Worm (Caenorhabditis elegans) whole organism, young adult: Measurements from ENCODE around the gene pptr-2.

ENCODE experiments used
- B0261.1 ChIP-seq: sonication (generic microtip); optimal IDR thresholded peaks from 2 replicates; lab custom pipeline; 2016; ENCODE audit warnings: mild to moderate bottlenecking, missing genetic modification characterization, moderate library complexity, missing compliant biosample characterization
- D2030.7 ChIP-seq: fragments of 200-800 bp; sonication (Bioruptor generic); IDR thresholded peaks from 2 replicates; pipeline ENCODE4 v1.3.6; 2022; ENCODE audit warnings: missing genetic modification reagents, missing genetic modification characterization, missing compliant biosample characterization
- F22D6.2 ChIP-seq: sonication (generic microtip); optimal IDR thresholded peaks from 2 replicates; lab custom pipeline; 2016; ENCODE audit warnings: mild to moderate bottlenecking, missing genetic modification characterization, missing compliant biosample characterization
- F23B12.7 ChIP-seq: sonication (generic microtip); optimal IDR thresholded peaks from 2 replicates; lab custom pipeline; 2017; ENCODE audit warnings: missing genetic modification characterization, mild to moderate bottlenecking, missing compliant biosample characterization, antibody characterized with exemption, moderate library complexity; ENCODE audit not compliant: insufficient read depth
- F39B2.1 ChIP-seq: fragments of 200-800 bp; sonication (Bioruptor generic); IDR thresholded peaks from 2 replicates; pipeline ENCODE4 v1.3.6; 2022; ENCODE audit warnings: missing genetic modification reagents, missing genetic modification characterization, missing compliant biosample characterization
- F57A8.1 ChIP-seq: fragments of 200-800 bp; sonication (Bioruptor generic); optimal IDR thresholded peaks from 2 replicates; lab custom pipeline; 2018; ENCODE audit warnings: mild to moderate bottlenecking, missing genetic modification characterization, moderate library complexity, missing compliant biosample characterization
- F57C9.4 ChIP-seq: sonication (generic microtip); optimal IDR thresholded peaks from 2 replicates; lab custom pipeline; 2017; ENCODE audit warnings: mild to moderate bottlenecking, missing genetic modification characterization, missing compliant biosample characterization
- K11D2.4 ChIP-seq: fragments of 200-800 bp; sonication (Bioruptor generic); IDR thresholded peaks from 2 replicates; pipeline ENCODE4 v1.3.6; 2022; ENCODE audit warnings: missing genetic modification reagents, missing genetic modification characterization, missing compliant biosample characterization
- K12H6.12 ChIP-seq: fragments of 200-800 bp; sonication (Bioruptor generic); optimal IDR thresholded peaks from 2 replicates; lab custom pipeline; 2018; ENCODE audit warnings: mild to moderate bottlenecking, missing genetic modification characterization, missing compliant biosample characterization
- T07F8.4 ChIP-seq: sonication (generic microtip); optimal IDR thresholded peaks from 2 replicates; lab custom pipeline; 2016; ENCODE audit warnings: mild to moderate bottlenecking, missing genetic modification characterization, moderate library complexity, missing compliant biosample characterization
- T26A5.8 ChIP-seq: sonication (generic microtip); optimal IDR thresholded peaks from 2 replicates; lab custom pipeline; 2016; ENCODE audit warnings: missing genetic modification characterization, missing compliant biosample characterization
- Y53G8AR.9 ChIP-seq: fragments of 200-800 bp; sonication (Bioruptor generic); conservative IDR thresholded peaks from 2 replicates; pipeline ENCODE4 v1.3.6; 2022; ENCODE audit warnings: missing genetic modification reagents, missing genetic modification characterization, missing compliant biosample characterization
- Y56A3A.18 ChIP-seq: fragments of 200-800 bp; sonication (Bioruptor generic); IDR thresholded peaks from 2 replicates; pipeline ENCODE4 v1.3.6; 2022; ENCODE audit warnings: missing genetic modification reagents, missing genetic modification characterization, missing compliant biosample characterization
- Y67H2A.10 ChIP-seq: fragments of 200-800 bp; sonication (Bioruptor generic); conservative IDR thresholded peaks from 2 replicates; pipeline ENCODE4 v1.3.6; 2022; ENCODE audit warnings: missing genetic modification reagents, missing genetic modification characterization, missing compliant biosample characterization
- akir-1 ChIP-seq: fragments of 200-800 bp; sonication (Bioruptor generic); optimal IDR thresholded peaks from 2 replicates; lab custom pipeline; 2018; ENCODE audit warnings: mild to moderate bottlenecking, missing genetic modification characterization, moderate library complexity, missing compliant biosample characterization
- aptf-3 ChIP-seq: fragments of 200-800 bp; sonication (Bioruptor generic); IDR thresholded peaks from 2 replicates; pipeline ENCODE4 v1.3.6; 2022; ENCODE audit warnings: missing genetic modification characterization, missing compliant biosample characterization
- athp-1 ChIP-seq: sonication (generic microtip); optimal IDR thresholded peaks from 2 replicates; lab custom pipeline; 2017; ENCODE audit warnings: mild to moderate bottlenecking, missing genetic modification characterization, missing compliant biosample characterization
- attf-5 ChIP-seq: fragments of 200-800 bp; sonication (Bioruptor generic); optimal IDR thresholded peaks from 2 replicates; lab custom pipeline; 2018; ENCODE audit warnings: mild to moderate bottlenecking, missing genetic modification characterization, missing compliant biosample characterization
- ccch-3 ChIP-seq: fragments of 200-800 bp; sonication (Bioruptor generic); optimal IDR thresholded peaks from 2 replicates; lab custom pipeline; 2018; ENCODE audit warnings: mild to moderate bottlenecking, missing genetic modification characterization, missing compliant biosample characterization
- cebp-1 ChIP-seq, 2 experiments: fragments of 200-800 bp in 1 of 2; sonication (Bioruptor generic) in 1 of 2; sonication (generic microtip) in 1 of 2; IDR thresholded peaks in 1 of 2; optimal IDR thresholded peaks in 1 of 2; 2 replicates each; pipeline versions ENCODE4 v1.3.6 to Lab custom; 2017 to 2022; ENCODE audit warnings: missing compliant biosample characterization in 2 of 2, missing genetic modification characterization in 2 of 2, mild to moderate bottlenecking in 1 of 2, missing genetic modification reagents in 1 of 2, moderate library complexity in 1 of 2
- ceh-100 ChIP-seq: fragments of 200-800 bp; sonication (Bioruptor generic); IDR thresholded peaks from 2 replicates; pipeline ENCODE4 v1.3.6; 2022; ENCODE audit warnings: missing genetic modification reagents, missing genetic modification characterization, missing compliant biosample characterization
- ceh-40 ChIP-seq: fragments of 200-800 bp; sonication (Bioruptor generic); IDR thresholded peaks from 2 replicates; pipeline ENCODE4 v1.3.6; 2022; ENCODE audit warnings: missing genetic modification characterization, missing compliant biosample characterization
- ceh-91 ChIP-seq: fragments of 200-800 bp; sonication (Bioruptor generic); IDR thresholded peaks from 2 replicates; pipeline ENCODE4 v1.3.6; 2022; ENCODE audit warnings: missing genetic modification reagents, missing genetic modification characterization, missing compliant biosample characterization
- dpff-1 ChIP-seq: sonication (generic microtip); optimal IDR thresholded peaks from 2 replicates; lab custom pipeline; 2017; ENCODE audit warnings: mild to moderate bottlenecking, missing genetic modification characterization, missing compliant biosample characterization
- dpl-1 ChIP-seq: fragments of 150-350 bp; optimal IDR thresholded peaks from 2 replicates; lab custom pipeline; 2014; ENCODE audit warnings: missing biosample characterization, missing genetic modification reagents, missing genetic modification characterization
- egrh-3 ChIP-seq: fragments of 200-800 bp; sonication (Bioruptor generic); IDR thresholded peaks from 2 replicates; pipeline ENCODE4 v1.3.6; 2022; ENCODE audit warnings: missing genetic modification reagents, missing genetic modification characterization, missing compliant biosample characterization
- ets-4 ChIP-seq: fragments of 200-800 bp; sonication (Bioruptor generic); optimal IDR thresholded peaks from 2 replicates; lab custom pipeline; 2018; ENCODE audit warnings: mild to moderate bottlenecking, missing genetic modification characterization, missing compliant biosample characterization
- gei-17 ChIP-seq: fragments of 200-800 bp; sonication (Bioruptor generic); optimal IDR thresholded peaks from 2 replicates; lab custom pipeline; 2018; ENCODE audit warnings: mild to moderate bottlenecking, missing genetic modification characterization, missing compliant biosample characterization
- hlh-12 ChIP-seq: sonication (generic microtip); optimal IDR thresholded peaks from 2 replicates; lab custom pipeline; 2016; ENCODE audit warnings: missing genetic modification characterization, missing compliant biosample characterization
- hsf-1 ChIP-seq: fragments of 200-800 bp; sonication (Bioruptor generic); IDR thresholded peaks from 2 replicates; pipeline ENCODE4 v1.3.6; 2022; ENCODE audit warnings: missing genetic modification reagents, missing genetic modification characterization, missing compliant biosample characterization
- lag-1 ChIP-seq: fragments of 200-800 bp; sonication (Bioruptor generic); IDR thresholded peaks from 2 replicates; pipeline ENCODE4 v1.3.6; 2022; ENCODE audit warnings: missing genetic modification reagents, missing genetic modification characterization, missing compliant biosample characterization
- madf-3 ChIP-seq: fragments of 200-800 bp; sonication (Bioruptor generic); IDR thresholded peaks from 2 replicates; pipeline ENCODE4 v1.3.6; 2022; ENCODE audit warnings: missing genetic modification reagents, missing genetic modification characterization, missing compliant biosample characterization
- madf-6 ChIP-seq: fragments of 200-800 bp; sonication (Bioruptor generic); IDR thresholded peaks from 2 replicates; pipeline ENCODE4 v1.3.6; 2022; ENCODE audit warnings: missing genetic modification reagents, missing genetic modification characterization, missing compliant biosample characterization
- nfya-2 ChIP-seq: fragments of 200-800 bp; sonication (Bioruptor generic); IDR thresholded peaks from 2 replicates; pipeline ENCODE4 v1.3.6; 2022; ENCODE audit warnings: missing genetic modification reagents, missing genetic modification characterization, missing compliant biosample characterization
- nhr-179 ChIP-seq: sonication (generic microtip); optimal IDR thresholded peaks from 2 replicates; lab custom pipeline; 2016; ENCODE audit warnings: mild to moderate bottlenecking, missing genetic modification characterization, missing compliant biosample characterization
- nhr-27 ChIP-seq: fragments of 200-800 bp; sonication (Bioruptor generic); optimal IDR thresholded peaks from 2 replicates; lab custom pipeline; 2018; ENCODE audit warnings: mild to moderate bottlenecking, missing genetic modification characterization, moderate library complexity, missing compliant biosample characterization
- nhr-90 ChIP-seq: sonication (generic microtip); optimal IDR thresholded peaks from 2 replicates; lab custom pipeline; 2016; ENCODE audit warnings: missing genotype, mild to moderate bottlenecking, missing genetic modification characterization, missing compliant biosample characterization
- rcor-1 ChIP-seq: fragments of 200-800 bp; sonication (Bioruptor generic); IDR thresholded peaks from 2 replicates; pipeline ENCODE4 v1.3.6; 2022; ENCODE audit warnings: missing genetic modification reagents, missing genetic modification characterization, missing compliant biosample characterization
- rec-8 ChIP-seq, 2 experiments: sonication (generic microtip); optimal IDR thresholded peaks; 2 replicates each; lab custom pipeline; 2016; ENCODE audit warnings: mild to moderate bottlenecking in 2 of 2, missing genetic modification characterization in 2 of 2, missing genetic modification reagents in 2 of 2, missing genotype in 2 of 2, missing biosample characterization in 1 of 2, missing compliant biosample characterization in 1 of 2, moderate library complexity in 1 of 2
- rpc-1 ChIP-seq, 2 experiments: fragments of 150-350 bp in 1 of 2; sonication (generic microtip) in 1 of 2; optimal IDR thresholded peaks; 2 replicates each; lab custom pipeline; 2014 to 2018; ENCODE audit warnings: missing biosample characterization in 1 of 2, missing genetic modification characterization in 1 of 2, missing genetic modification reagents in 1 of 2, missing genotype in 1 of 2
- snpc-1.3 ChIP-seq: sonication (generic microtip); optimal IDR thresholded peaks from 2 replicates; lab custom pipeline; 2017; ENCODE audit warnings: missing genetic modification characterization, mild to moderate bottlenecking, missing compliant biosample characterization, antibody characterized with exemption, moderate library complexity, missing genotype, missing genetic modification reagents; ENCODE audit not compliant: insufficient read depth
- snpc-3.4 ChIP-seq: sonication (generic microtip); optimal IDR thresholded peaks from 2 replicates; lab custom pipeline; 2017; ENCODE audit warnings: missing genetic modification characterization, mild to moderate bottlenecking, missing compliant biosample characterization, antibody characterized with exemption, moderate library complexity, missing genotype, missing genetic modification reagents
- sptf-2 ChIP-seq: fragments of 200-800 bp; sonication (Bioruptor generic); optimal IDR thresholded peaks from 2 replicates; lab custom pipeline; 2018; ENCODE audit warnings: mild to moderate bottlenecking, missing genetic modification characterization, missing compliant biosample characterization
- tbx-9 ChIP-seq: sonication (generic microtip); optimal IDR thresholded peaks from 2 replicates; lab custom pipeline; 2016; ENCODE audit warnings: borderline replicate concordance, missing genetic modification characterization, inconsistent platforms, missing compliant biosample characterization
- ztf-18 ChIP-seq: sonication (generic microtip); optimal IDR thresholded peaks from 2 replicates; lab custom pipeline; 2016; ENCODE audit warnings: missing genotype, mild to moderate bottlenecking, missing genetic modification characterization, missing compliant biosample characterization
- ztf-26 ChIP-seq: sonication (generic microtip); optimal IDR thresholded peaks from 2 replicates; lab custom pipeline; 2017; ENCODE audit warnings: missing genetic modification characterization, missing compliant biosample characterization

Gene pptr-2

DNA sequence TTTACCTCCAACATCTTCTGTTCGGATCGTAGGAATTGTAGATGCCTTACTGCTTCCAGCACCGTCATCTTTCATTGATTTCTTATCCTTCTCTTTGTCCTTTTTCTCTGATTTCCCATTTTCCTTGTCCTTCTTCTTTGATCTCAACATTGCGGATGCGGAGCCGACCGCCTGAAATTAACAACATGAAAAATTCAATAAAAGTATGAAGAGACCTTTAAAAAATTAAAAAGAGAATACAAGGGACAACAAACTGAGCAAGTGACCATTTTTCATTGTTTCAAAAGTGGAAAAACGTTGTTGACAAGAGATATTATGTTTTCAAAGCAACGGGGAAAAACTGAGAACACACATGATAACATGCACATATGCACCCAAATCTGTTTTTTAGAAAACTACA lies 4.1 kb downstream of the pptr-2 start (continued):
- no peak for TF ChIP-seq ceh-100
- no peak for TF ChIP-seq Y56A3A.18 (GFP tag; lab: Robert Waterston, UW)
- TF ChIP-seq T07F8.4 (tag; lab: Kevin White, UChicago) = no peak
- no peak for TF ChIP-seq dpl-1

DNA sequence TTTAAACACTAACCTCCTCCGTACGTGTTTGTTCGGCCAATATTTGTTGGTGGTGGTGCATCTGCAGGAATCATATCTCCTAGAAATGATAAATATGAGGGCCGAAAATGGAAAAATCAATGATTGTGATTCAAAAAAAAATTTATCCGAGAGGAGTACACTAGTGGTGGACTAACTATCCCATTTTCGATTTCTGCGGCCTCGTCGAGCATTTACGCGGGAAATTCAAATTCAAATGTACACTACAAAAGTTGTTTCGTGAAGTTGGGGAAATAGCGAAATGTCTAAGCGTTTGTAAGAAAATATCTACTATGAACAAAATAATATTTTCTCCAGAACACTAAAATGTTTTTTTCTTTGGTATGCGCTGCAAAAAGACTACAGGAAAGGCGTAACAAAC lies 5.4 kb downstream of the pptr-2 start:
- TF ChIP-seq gei-17 (GFP tag; lab: Kevin White, UChicago) (no peak), madf-3 (GFP tag; lab: Robert Waterston, UW) (0 out of 2 replicates have a peak, but pooled peaks have one; percentile 56), rcor-1 (peak; percentile 34; the same call in 1 of the 2 replicates), nhr-27 (tag; lab: Kevin White, UChicago) (no peak), Y56A3A.18 (GFP tag; lab: Robert Waterston, UW) (no peak), rpc-1 (optimal IDR thresholded peaks at IDR 0.05; lab: Kevin White, UChicago) (no peak), rpc-1 (tag; optimal IDR thresholded peaks at IDR 0.05; lab: Kevin White, UChicago) (no peak), cebp-1 (GFP tag; IDR thresholded peaks at IDR 0.05; lab: Robert Waterston, UW) (no peak), cebp-1 (tag; optimal IDR thresholded peaks at IDR 0.05; lab: Kevin White, UChicago) (peak; percentile 23), F57C9.4 (tag; lab: Kevin White, UChicago) (no peak), hlh-12 (no peak), F23B12.7 (tag; lab: Kevin White, UChicago) (no peak), ztf-26 (tag; lab: Kevin White, UChicago) (no peak), snpc-1.3 (tag; lab: Kevin White, UChicago) (no peak), ceh-40 (GFP tag; lab: Robert Waterston, UW) (0 out of 2 replicates have a peak, but pooled peaks have one; percentile 72), aptf-3 (GFP tag; lab: Robert Waterston, UW) (no peak), dpff-1 (tag; lab: Kevin White, UChicago) (no peak), nhr-179 (tag; lab: Kevin White, UChicago) (no peak), rec-8 (tag; optimal IDR thresholded peaks at IDR 0.05; lab: Kevin White, UChicago) (peak; percentile 14 to 26), ztf-18 (tag; lab: Kevin White, UChicago) (no peak), ceh-91 (GFP tag; lab: Robert Waterston, UW) (0 out of 2 replicates have a peak, but pooled peaks have one; percentile 27), Y67H2A.10 (GFP tag; lab: Robert Waterston, UW) (no peak), sptf-2 (GFP tag; lab: Kevin White, UChicago) (no peak), B0261.1 (tag; lab: Kevin White, UChicago) (no peak), lag-1 (GFP tag; lab: Robert Waterston, UW) (no peak), F22D6.2 (tag; lab: Kevin White, UChicago) (no peak), ccch-3 (no peak), tbx-9 (tag; lab: Kevin White, UChicago) (no peak), F57A8.1 (GFP tag; lab: Kevin White, UChicago) (no peak), akir-1 (GFP tag; lab: Kevin White, UChicago) (no peak), snpc-3.4 (tag; lab: Kevin White, UChicago) (no peak), nfya-2 (GFP tag; lab: Robert Waterston, UW) (no peak), ets-4 (GFP tag; lab: Kevin White, UChicago) (no peak), F39B2.1 (GFP tag; lab: Robert Waterston, UW) (no peak), egrh-3 (GFP tag; lab: Robert Waterston, UW) (no peak), athp-1 (tag; lab: Kevin White, UChicago) (no peak), nhr-90 (tag; lab: Kevin White, UChicago) (no peak), madf-6 (GFP tag; lab: Robert Waterston, UW) (peak; percentile 40), T26A5.8 (tag; lab: Kevin White, UChicago) (no peak), K11D2.4 (peak; percentile 72), K12H6.12 (peak; percentile 58), hsf-1 (GFP tag; lab: Robert Waterston, UW) (no peak), D2030.7 (peak; percentile 41; the same call in 1 of the 2 replicates), Y53G8AR.9 (GFP tag; lab: Robert Waterston, UW) (no peak), attf-5 (peak; percentile 5)
